Fruit fly (Drosophila melanogaster) whole organism, embryonic: ENCODE results near the gene pr.

Source experiments
- BEAF-32 ChIP-seq: fragments of 200-800 bp; sonication (Bioruptor generic); optimal IDR thresholded peaks from 3 replicates; lab custom pipeline; 2017; ENCODE audit warnings: missing biosample characterization, missing genetic modification characterization, mild to moderate bottlenecking, moderate library complexity, missing genetic modification reagents
- CG10565 ChIP-seq: fragments of 200-800 bp; sonication (Bioruptor generic); optimal IDR thresholded peaks from 3 replicates; lab custom pipeline; 2016; ENCODE audit warnings: missing biosample characterization, mild to moderate bottlenecking, missing genetic modification characterization
- CG12391 ChIP-seq: fragments of 200-800 bp; sonication (Bioruptor generic); optimal IDR thresholded peaks from 3 replicates; lab custom pipeline; 2018; ENCODE audit warnings: missing biosample characterization, mild to moderate bottlenecking, missing genetic modification characterization, moderate library complexity
- CG14667 ChIP-seq: fragments of 200-800 bp; sonication (Bioruptor generic); IDR thresholded peaks from 2 replicates; pipeline ENCODE4 v1.3.6; 2022; ENCODE audit warnings: missing biosample characterization, missing genetic modification characterization
- CG14860 ChIP-seq: fragments of 200-800 bp; sonication (Bioruptor generic); IDR thresholded peaks from 3 replicates; pipeline ENCODE4 v1.3.6; 2022; ENCODE audit warnings: missing biosample characterization, missing genetic modification characterization; ENCODE audit not compliant: partially characterized antibody
- CG15269 ChIP-seq: fragments of 200-800 bp; sonication (Bioruptor generic); optimal IDR thresholded peaks from 2 replicates; lab custom pipeline; 2018; ENCODE audit warnings: missing biosample characterization, mild to moderate bottlenecking, missing genetic modification characterization, moderate library complexity
- CG15479 ChIP-seq: fragments of 200-800 bp; sonication (Bioruptor generic); optimal IDR thresholded peaks from 3 replicates; lab custom pipeline; 2019; ENCODE audit warnings: missing biosample characterization, mild to moderate bottlenecking, missing genetic modification characterization, moderate library complexity
- CG15601 ChIP-seq: fragments of 200-800 bp; sonication (Bioruptor generic); optimal IDR thresholded peaks from 3 replicates; lab custom pipeline; 2019; ENCODE audit warnings: missing biosample characterization, mild to moderate bottlenecking, missing genetic modification characterization, moderate library complexity
- CG16813 ChIP-seq: fragments of 200-800 bp; sonication (Bioruptor generic); IDR thresholded peaks from 3 replicates; pipeline ENCODE4 v1.3.6; 2022; ENCODE audit warnings: missing biosample characterization, missing genetic modification characterization; ENCODE audit not compliant: partially characterized antibody
- CG16815 ChIP-seq: fragments of 200-800 bp; sonication (Bioruptor generic); optimal IDR thresholded peaks from 3 replicates; lab custom pipeline; 2017; ENCODE audit warnings: missing biosample characterization, mild to moderate bottlenecking, missing genetic modification characterization
- CG2199 ChIP-seq: fragments of 200-800 bp; sonication (Bioruptor generic); IDR thresholded peaks from 3 replicates; pipeline ENCODE4 v1.3.6; 2022; ENCODE audit warnings: missing biosample characterization, missing genetic modification characterization
- CG3163 ChIP-seq: fragments of 200-800 bp; sonication (Bioruptor generic); optimal IDR thresholded peaks from 3 replicates; lab custom pipeline; 2016; ENCODE audit warnings: missing biosample characterization, missing genetic modification characterization
- CG32532 ChIP-seq: fragments of 200-800 bp; sonication (Bioruptor generic); IDR thresholded peaks from 2 replicates; pipeline ENCODE4 v1.3.6; 2022; ENCODE audit warnings: missing biosample characterization, missing genetic modification characterization
- CG34376 ChIP-seq: fragments of 200-800 bp; sonication (Bioruptor generic); optimal IDR thresholded peaks from 2 replicates; lab custom pipeline; 2018; ENCODE audit warnings: missing biosample characterization, mild to moderate bottlenecking, missing genetic modification characterization
- CG4617 ChIP-seq: fragments of 200-800 bp; sonication (Bioruptor generic); optimal IDR thresholded peaks from 3 replicates; lab custom pipeline; 2016; ENCODE audit warnings: missing biosample characterization, missing genetic modification characterization, borderline replicate concordance
- CG8359 ChIP-seq: fragments of 200-800 bp; sonication (Bioruptor generic); optimal IDR thresholded peaks from 2 replicates; lab custom pipeline; 2017; ENCODE audit warnings: missing biosample characterization, mild to moderate bottlenecking, missing genetic modification characterization, borderline replicate concordance
- CG9215 ChIP-seq: fragments of 200-800 bp; sonication (Bioruptor generic); IDR thresholded peaks from 2 replicates; pipeline ENCODE4 v1.3.6; 2022; ENCODE audit warnings: missing biosample characterization, missing genetic modification characterization
- CG9609 ChIP-seq: fragments of 200-800 bp; sonication (Bioruptor generic); optimal IDR thresholded peaks from 3 replicates; lab custom pipeline; 2016; ENCODE audit warnings: missing biosample characterization, missing genetic modification characterization
- CG9876 ChIP-seq: fragments of 200-800 bp; sonication (Bioruptor generic); optimal IDR thresholded peaks from 2 replicates; lab custom pipeline; 2016; ENCODE audit warnings: missing biosample characterization, missing genetic modification characterization
- Deaf1 ChIP-seq: fragments of 200-800 bp; optimal IDR thresholded peaks from 3 replicates; lab custom pipeline; 2019; ENCODE audit warnings: missing biosample characterization, mild to moderate bottlenecking, missing genetic modification characterization, moderate library complexity
- ERR ChIP-seq: fragments of 200-800 bp; sonication (Bioruptor generic); optimal IDR thresholded peaks from 2 replicates; lab custom pipeline; 2016; ENCODE audit warnings: missing biosample characterization, missing genetic modification characterization
- Fer3 ChIP-seq: fragments of 200-800 bp; sonication (Bioruptor generic); optimal IDR thresholded peaks from 2 replicates; lab custom pipeline; 2018; ENCODE audit warnings: missing biosample characterization, mild to moderate bottlenecking, missing genetic modification characterization, moderate library complexity
- HLHmδ ChIP-seq: fragments of 200-800 bp; sonication (Bioruptor generic); optimal IDR thresholded peaks from 2 replicates; lab custom pipeline; 2018; ENCODE audit warnings: missing biosample characterization, mild to moderate bottlenecking, missing genetic modification characterization, moderate library complexity
- Hr51 ChIP-seq, 2 experiments: fragments of 200-800 bp; sonication (Bioruptor generic); optimal IDR thresholded peaks; 2 replicates in 1 of 2; 3 replicates in 1 of 2; lab custom pipeline; 2016 to 2018; ENCODE audit warnings: missing biosample characterization in 2 of 2, missing genetic modification characterization in 2 of 2, mild to moderate bottlenecking in 1 of 2, moderate library complexity in 1 of 2
- Med ChIP-seq: fragments of 200-800 bp; sonication (Bioruptor generic); peaks from one replicate; lab custom pipeline; 2016; ENCODE audit warnings: missing biosample characterization, missing genetic modification characterization, mild to moderate bottlenecking, inconsistent platforms, moderate library complexity
- Mes4 ChIP-seq: fragments of 200-800 bp; sonication (Bioruptor generic); optimal IDR thresholded peaks from 2 replicates; lab custom pipeline; 2016; ENCODE audit warnings: missing biosample characterization, missing genetic modification characterization
- Nf-YA ChIP-seq: fragments of 200-800 bp; sonication (Bioruptor generic); IDR thresholded peaks from 2 replicates; pipeline ENCODE4 v1.3.6; 2022; ENCODE audit warnings: missing biosample characterization, missing genetic modification characterization
- Opbp ChIP-seq: fragments of 200-800 bp; sonication (Bioruptor generic); IDR thresholded peaks from 3 replicates; pipeline ENCODE4 v1.3.6; 2022; ENCODE audit warnings: missing biosample characterization, missing genetic modification characterization; ENCODE audit not compliant: partially characterized antibody
- Ravus ChIP-seq: fragments of 200-800 bp; sonication (Bioruptor generic); IDR thresholded peaks from 2 replicates; pipeline ENCODE4 v1.3.6; 2022; ENCODE audit warnings: missing biosample characterization, missing genetic modification characterization
- Taf1 ChIP-seq: fragments of 200-800 bp; sonication (Bioruptor generic); IDR thresholded peaks from 2 replicates; pipeline ENCODE4 v1.3.6; 2022; ENCODE audit warnings: missing biosample characterization, missing genetic modification characterization
- Xrp1 ChIP-seq: fragments of 200-800 bp; sonication (Bioruptor generic); IDR thresholded peaks from 2 replicates; pipeline ENCODE4 v1.3.6; 2022; ENCODE audit warnings: missing biosample characterization, missing genetic modification characterization
- fd3F ChIP-seq: fragments of 200-800 bp; sonication (Bioruptor generic); optimal IDR thresholded peaks from 2 replicates; lab custom pipeline; 2018; ENCODE audit warnings: missing biosample characterization, mild to moderate bottlenecking, missing genetic modification characterization, moderate library complexity
- fu2 ChIP-seq: fragments of 200-800 bp; sonication (Bioruptor generic); optimal IDR thresholded peaks from 2 replicates; lab custom pipeline; 2016; ENCODE audit warnings: missing biosample characterization, missing genetic modification characterization
- her ChIP-seq: fragments of 200-800 bp; sonication (Bioruptor generic); optimal IDR thresholded peaks from 2 replicates; lab custom pipeline; 2016; ENCODE audit warnings: missing biosample characterization, missing genetic modification characterization
- kah ChIP-seq: fragments of 200-800 bp; sonication (Bioruptor generic); optimal IDR thresholded peaks from 2 replicates; lab custom pipeline; 2018; ENCODE audit warnings: missing biosample characterization, mild to moderate bottlenecking, missing genetic modification characterization
- kni ChIP-seq: fragments of 200-800 bp; sonication (Bioruptor generic); optimal IDR thresholded peaks from 3 replicates; lab custom pipeline; 2017; ENCODE audit warnings: mild to moderate bottlenecking, missing biosample characterization, missing genetic modification reagents, missing genetic modification characterization
- maf-S ChIP-seq: fragments of 200-800 bp; sonication (Bioruptor generic); optimal IDR thresholded peaks from 2 replicates; lab custom pipeline; 2016; ENCODE audit warnings: missing biosample characterization, missing genetic modification characterization
- org-1 ChIP-seq: fragments of 200-800 bp; sonication (Bioruptor generic); optimal IDR thresholded peaks from 2 replicates; lab custom pipeline; 2017; ENCODE audit warnings: missing biosample characterization, missing genetic modification characterization
- pnt ChIP-seq: fragments of 200-800 bp; sonication (Bioruptor generic); optimal IDR thresholded peaks from 3 replicates; lab custom pipeline; 2016; ENCODE audit warnings: missing biosample characterization, missing genetic modification characterization
- repo ChIP-seq: fragments of 200-800 bp; sonication (Bioruptor generic); optimal IDR thresholded peaks from 2 replicates; lab custom pipeline; 2016; ENCODE audit warnings: missing biosample characterization, missing genetic modification characterization
- row ChIP-seq: fragments of 200-800 bp; sonication (Bioruptor generic); IDR thresholded peaks from 3 replicates; pipeline ENCODE4 v1.3.6; 2022; ENCODE audit warnings: missing biosample characterization, missing genetic modification characterization
- scrt ChIP-seq: fragments of 200-800 bp; sonication (Bioruptor generic); optimal IDR thresholded peaks from 2 replicates; lab custom pipeline; 2018; ENCODE audit warnings: missing biosample characterization, mild to moderate bottlenecking, missing genetic modification characterization, moderate library complexity
- tio ChIP-seq: fragments of 200-800 bp; sonication (Bioruptor generic); optimal IDR thresholded peaks from 2 replicates; lab custom pipeline; 2017; ENCODE audit warnings: missing biosample characterization, missing genetic modification characterization, inconsistent platforms
- trem ChIP-seq: fragments of 200-800 bp; optimal IDR thresholded peaks from 3 replicates; lab custom pipeline; 2019; ENCODE audit warnings: missing biosample characterization, mild to moderate bottlenecking, missing genetic modification characterization, moderate library complexity
- tup ChIP-seq: fragments of 200-800 bp; sonication (Bioruptor generic); optimal IDR thresholded peaks from 2 replicates; lab custom pipeline; 2016; ENCODE audit warnings: missing biosample characterization, mild to moderate bottlenecking, missing genetic modification characterization, moderate library complexity
- twi ChIP-seq: fragments of 200-800 bp; optimal IDR thresholded peaks from 2 replicates; lab custom pipeline; 2019; ENCODE audit warnings: missing biosample characterization, mild to moderate bottlenecking, missing genetic modification characterization, moderate library complexity
- wek ChIP-seq: fragments of 200-800 bp; sonication (Bioruptor generic); optimal IDR thresholded peaks from 3 replicates; lab custom pipeline; 2018; ENCODE audit warnings: missing biosample characterization, mild to moderate bottlenecking, missing genetic modification characterization, moderate library complexity

Gene pr

DNA sequence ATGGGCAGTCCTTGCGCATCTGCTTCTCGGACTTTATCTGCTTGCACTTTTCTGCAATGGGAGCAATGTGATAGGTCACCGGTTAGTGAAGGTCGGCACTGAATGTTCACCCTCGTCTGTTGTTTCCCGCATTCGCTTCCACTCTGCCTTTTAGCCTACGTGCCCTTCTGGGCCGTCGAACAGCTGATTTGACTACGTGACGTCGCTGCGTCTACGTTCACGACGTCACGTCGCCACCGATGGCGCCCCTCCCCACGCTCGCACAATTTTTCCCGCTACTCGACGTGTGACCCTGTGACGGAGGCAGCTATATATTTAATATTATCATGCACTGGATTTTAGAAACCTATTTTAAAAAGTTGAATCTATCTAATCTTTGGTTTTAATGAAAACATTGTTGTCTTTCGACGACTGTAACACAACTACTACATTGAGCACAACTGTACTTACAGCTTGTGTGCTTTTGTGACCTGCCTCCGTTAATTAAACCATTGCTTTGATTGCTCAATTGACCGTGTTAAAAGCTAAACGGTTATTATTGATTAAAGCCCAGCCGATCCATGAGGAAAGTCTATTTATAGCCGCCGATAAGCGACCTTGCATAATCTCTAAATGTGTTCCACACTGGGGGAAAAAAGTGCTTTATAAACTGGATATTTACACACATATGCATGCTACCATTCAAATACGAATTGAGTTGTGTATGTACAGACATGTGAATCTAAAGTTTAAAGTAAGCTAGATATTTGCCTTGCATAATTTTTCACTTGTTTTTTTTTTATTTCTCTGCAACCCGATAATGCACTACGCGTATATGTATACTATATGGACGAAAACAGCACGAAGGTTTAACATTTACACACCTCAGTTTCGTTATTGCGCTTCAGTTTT lies 8.0 kb upstream of the pr start (continued):
- TF ChIP-seq Nf-YA (GFP tag; lab: Robert Waterston, UW) (0 out of 2 replicates have a peak, but pooled peaks have one; percentile 24), Fer3 (tag; lab: Kevin White, UChicago) (peak; percentile 28), tio (GFP tag; lab: Kevin White, UChicago) (peak; percentile 4), Xrp1 (GFP tag; lab: Robert Waterston, UW) (peak; percentile 44; the same call in 1 of the 2 replicates), Taf1 (GFP tag; lab: Robert Waterston, UW) (no peak), CG15601 (tag; lab: Kevin White, UChicago) (no peak), CG16813 (GFP tag; lab: Robert Waterston, UW) (0 out of 3 replicates have a peak, but pooled peaks have one; percentile 28), CG2199 (no peak; the same call in 2 of the 3 replicates), CG3163 (GFP tag; lab: Kevin White, UChicago) (no peak), CG10565 (GFP tag; lab: Kevin White, UChicago) (no peak), kah (no peak), CG14860 (GFP tag; lab: Robert Waterston, UW) (no peak), row (GFP tag; lab: Robert Waterston, UW) (peak; percentile 27; the same call in 1 of the 3 replicates), CG12391 (tag; lab: Kevin White, UChicago) (peak; percentile 9), Opbp (GFP tag; lab: Robert Waterston, UW) (no peak), twi (tag; lab: Kevin White, UChicago) (no peak), kni (no peak), repo (no peak), ERR (GFP tag; lab: Kevin White, UChicago) (no peak), HLHmδ (GFP tag; lab: Kevin White, UChicago) (no peak), CG8359 (GFP tag; lab: Kevin White, UChicago) (no peak), Deaf1 (tag; lab: Kevin White, UChicago) (peak; percentile 7), CG15269 (tag; lab: Kevin White, UChicago) (peak; percentile 7), BEAF-32 (GFP tag; lab: Kevin White, UChicago) (no peak), trem (tag; lab: Kevin White, UChicago) (no peak), Mes4 (GFP tag; lab: Kevin White, UChicago) (no peak), org-1 (GFP tag; lab: Kevin White, UChicago) (no peak), CG16815 (GFP tag; lab: Kevin White, UChicago) (no peak), Hr51 (GFP tag; optimal IDR thresholded peaks at IDR 0.05; lab: Kevin White, UChicago) (peak in 1 of 2 experiments; percentile 42), wek (no peak), scrt (no peak), CG34376 (GFP tag; lab: Kevin White, UChicago) (peak; percentile 43), CG14667 (GFP tag; lab: Robert Waterston, UW) (no peak), tup (GFP tag; lab: Kevin White, UChicago) (no peak), Med (GFP tag; lab: Kevin White, UChicago) (peak; percentile 81), CG32532 (GFP tag; lab: Robert Waterston, UW) (0 out of 2 replicates have a peak, but pooled peaks have one; percentile 15), fd3F (GFP tag; lab: Kevin White, UChicago) (no peak), pnt (GFP tag; lab: Kevin White, UChicago) (no peak), CG9609 (GFP tag; lab: Kevin White, UChicago) (no peak), CG9876 (no peak), fu2 (GFP tag; lab: Kevin White, UChicago) (no peak), CG9215 (GFP tag; lab: Robert Waterston, UW) (no peak), CG4617 (GFP tag; lab: Kevin White, UChicago) (no peak), Ravus (GFP tag; lab: Robert Waterston, UW) (no peak), her (GFP tag; lab: Kevin White, UChicago) (no peak), maf-S (no peak), CG15479 (GFP tag; lab: Kevin White, UChicago) (no peak)
